Fruit fly (Drosophila melanogaster) whole organism, prepupa: ENCODE measurements around the gene FucTB.

Source experiments
- Blimp-1 ChIP-seq: fragments of 200-800 bp; sonication (Bioruptor generic); optimal IDR thresholded peaks from 3 replicates; lab custom pipeline; 2017; ENCODE audit warnings: missing biosample characterization, missing genetic modification characterization, mild to moderate bottlenecking, moderate library complexity, missing genetic modification reagents
- CG11294 ChIP-seq: fragments of 200-800 bp; sonication (Bioruptor generic); IDR thresholded peaks from 2 replicates; pipeline ENCODE4 v1.3.6; 2022; ENCODE audit warnings: missing biosample characterization, missing genetic modification characterization
- CG11762 ChIP-seq: fragments of 200-800 bp; sonication (Bioruptor generic); optimal IDR thresholded peaks from 3 replicates; lab custom pipeline; 2016; ENCODE audit warnings: missing biosample characterization, missing genetic modification characterization; ENCODE audit not compliant: insufficient read depth
- CG11902 ChIP-seq: fragments of 200-800 bp; sonication (Bioruptor generic); optimal IDR thresholded peaks from 3 replicates; lab custom pipeline; 2016; ENCODE audit warnings: missing biosample characterization, missing genetic modification characterization
- CG15336 ChIP-seq: fragments of 200-800 bp; sonication (Bioruptor generic); IDR thresholded peaks from 2 replicates; pipeline ENCODE4 v1.3.6; 2022; ENCODE audit warnings: missing biosample characterization, missing genetic modification characterization
- CG1621 ChIP-seq: fragments of 200-800 bp; sonication (Bioruptor generic); optimal IDR thresholded peaks from 3 replicates; lab custom pipeline; 2018; ENCODE audit warnings: missing biosample characterization, mild to moderate bottlenecking, missing genetic modification characterization
- CG16779 ChIP-seq: fragments of 200-800 bp; sonication (Bioruptor generic); optimal IDR thresholded peaks from 3 replicates; lab custom pipeline; 2017; ENCODE audit warnings: missing biosample characterization, mild to moderate bottlenecking, missing genetic modification characterization
- CG32006 ChIP-seq: fragments of 200-800 bp; sonication (Bioruptor generic); optimal IDR thresholded peaks from 3 replicates; lab custom pipeline; 2017; ENCODE audit warnings: missing biosample characterization, mild to moderate bottlenecking, missing genetic modification characterization
- CG34406 ChIP-seq: fragments of 200-800 bp; sonication (Bioruptor generic); optimal IDR thresholded peaks from 3 replicates; lab custom pipeline; 2016; ENCODE audit warnings: missing biosample characterization, missing genetic modification characterization
- CG3919 ChIP-seq: fragments of 200-800 bp; sonication (Bioruptor generic); optimal IDR thresholded peaks from 3 replicates; lab custom pipeline; 2016; ENCODE audit warnings: missing biosample characterization, missing genetic modification characterization
- CG4318 ChIP-seq: fragments of 200-800 bp; sonication (Bioruptor generic); optimal IDR thresholded peaks from 3 replicates; lab custom pipeline; 2017; ENCODE audit warnings: missing biosample characterization, mild to moderate bottlenecking, missing genetic modification characterization
- CG6163 ChIP-seq: fragments of 200-800 bp; sonication (Bioruptor generic); IDR thresholded peaks from 3 replicates; pipeline ENCODE4 v1.3.6; 2022; ENCODE audit warnings: missing biosample characterization, missing genetic modification characterization
- CG6276 ChIP-seq: fragments of 200-800 bp; sonication (Bioruptor generic); optimal IDR thresholded peaks from 2 replicates; lab custom pipeline; 2017; ENCODE audit warnings: missing biosample characterization, mild to moderate bottlenecking, missing genetic modification characterization
- CG6792 ChIP-seq: fragments of 200-800 bp; sonication (Bioruptor generic); optimal IDR thresholded peaks from 3 replicates; lab custom pipeline; 2016; ENCODE audit warnings: missing biosample characterization, missing genetic modification characterization
- CG7368 ChIP-seq: fragments of 200-800 bp; sonication (Bioruptor generic); optimal IDR thresholded peaks from 3 replicates; lab custom pipeline; 2016; ENCODE audit warnings: missing biosample characterization, missing genetic modification characterization
- CG8119 ChIP-seq: fragments of 200-800 bp; sonication (Bioruptor generic); IDR thresholded peaks from 3 replicates; pipeline ENCODE4 v1.3.6; 2022; ENCODE audit warnings: missing biosample characterization, missing genetic modification characterization
- CG8319 ChIP-seq: fragments of 200-800 bp; sonication (Bioruptor generic); optimal IDR thresholded peaks from 3 replicates; lab custom pipeline; 2016; ENCODE audit warnings: missing biosample characterization, missing genetic modification characterization
- CG8632 ChIP-seq: fragments of 200-800 bp; sonication (Bioruptor generic); optimal IDR thresholded peaks from 3 replicates; lab custom pipeline; 2016; ENCODE audit warnings: missing biosample characterization, missing genetic modification characterization
- CG9139 ChIP-seq: fragments of 200-800 bp; sonication (Bioruptor generic); optimal IDR thresholded peaks from 3 replicates; lab custom pipeline; 2017; ENCODE audit warnings: missing biosample characterization, mild to moderate bottlenecking, missing genetic modification characterization
- Eip78C ChIP-seq: fragments of 200-800 bp; sonication (Bioruptor generic); peaks from one replicate; lab custom pipeline; 2016; ENCODE audit warnings: missing biosample characterization, missing genetic modification characterization
- Eip93F ChIP-seq: fragments of 200-800 bp; sonication (Bioruptor generic); optimal IDR thresholded peaks from 2 replicates; lab custom pipeline; 2016; ENCODE audit warnings: missing biosample characterization, mild to moderate bottlenecking, missing genetic modification characterization
- Ets21C ChIP-seq: fragments of 200-800 bp; sonication (Bioruptor generic); optimal IDR thresholded peaks from 3 replicates; lab custom pipeline; 2016; ENCODE audit warnings: missing biosample characterization, missing genetic modification characterization
- Ets96B ChIP-seq: fragments of 200-800 bp; optimal IDR thresholded peaks from 2 replicates; lab custom pipeline; 2019; ENCODE audit warnings: missing biosample characterization, mild to moderate bottlenecking, missing genetic modification characterization, moderate library complexity
- Gug ChIP-seq: fragments of 200-800 bp; sonication (Bioruptor generic); IDR thresholded peaks from 2 replicates; pipeline ENCODE4 v1.3.6; 2022; ENCODE audit warnings: missing biosample characterization, missing genetic modification characterization
- Hr38 ChIP-seq: sonication (Bioruptor generic); optimal IDR thresholded peaks from 2 replicates; lab custom pipeline; 2016; ENCODE audit warnings: missing biosample characterization, missing genetic modification characterization
- Hr4 ChIP-seq: fragments of 200-800 bp; sonication (Bioruptor generic); optimal IDR thresholded peaks from 3 replicates; lab custom pipeline; 2016; ENCODE audit warnings: missing biosample characterization, missing genetic modification characterization
- Lpt ChIP-seq: fragments of 200-800 bp; sonication (Bioruptor generic); optimal IDR thresholded peaks from 3 replicates; lab custom pipeline; 2016; ENCODE audit warnings: missing biosample characterization, missing genetic modification characterization
- Smox ChIP-seq: fragments of 200-800 bp; sonication (Bioruptor generic); optimal IDR thresholded peaks from 3 replicates; lab custom pipeline; 2016; ENCODE audit warnings: missing biosample characterization, missing genetic modification characterization
- Sox14 ChIP-seq: fragments of 200-800 bp; sonication (Bioruptor generic); optimal IDR thresholded peaks from 3 replicates; lab custom pipeline; 2016; ENCODE audit warnings: missing biosample characterization, missing genetic modification characterization
- Sox15 ChIP-seq: fragments of 200-800 bp; sonication (Bioruptor generic); optimal IDR thresholded peaks from 3 replicates; lab custom pipeline; 2016; ENCODE audit warnings: missing biosample characterization, missing genetic modification characterization
- achi ChIP-seq: fragments of 200-800 bp; sonication (Bioruptor generic); optimal IDR thresholded peaks from 3 replicates; lab custom pipeline; 2016; ENCODE audit warnings: missing biosample characterization, missing genetic modification characterization
- acj6 ChIP-seq: fragments of 200-800 bp; sonication (Bioruptor generic); optimal IDR thresholded peaks from 3 replicates; lab custom pipeline; 2016; ENCODE audit warnings: missing biosample characterization, missing genetic modification characterization
- cyc ChIP-seq: fragments of 200-800 bp; sonication (Bioruptor generic); optimal IDR thresholded peaks from 3 replicates; lab custom pipeline; 2016; ENCODE audit warnings: missing biosample characterization, missing genetic modification characterization
- dac ChIP-seq: fragments of 200-800 bp; sonication (Bioruptor generic); optimal IDR thresholded peaks from 2 replicates; lab custom pipeline; 2017; ENCODE audit warnings: missing biosample characterization, mild to moderate bottlenecking, missing genetic modification characterization
- dsx ChIP-seq: fragments of 200-800 bp; optimal IDR thresholded peaks from 3 replicates; lab custom pipeline; 2019; ENCODE audit warnings: missing biosample characterization, mild to moderate bottlenecking, missing genetic modification characterization, moderate library complexity; ENCODE audit not compliant: poor library complexity, severe bottlenecking
- fd59A ChIP-seq: fragments of 200-800 bp; sonication (Bioruptor generic); optimal IDR thresholded peaks from 2 replicates; lab custom pipeline; 2017; ENCODE audit warnings: missing biosample characterization, mild to moderate bottlenecking, missing genetic modification characterization, missing genetic modification reagents
- fd85E ChIP-seq: fragments of 200-800 bp; sonication (Bioruptor generic); optimal IDR thresholded peaks from 3 replicates; lab custom pipeline; 2016; ENCODE audit warnings: missing biosample characterization, missing genetic modification characterization
- fkh ChIP-seq: fragments of 200-800 bp; sonication (Bioruptor generic); optimal IDR thresholded peaks from 3 replicates; lab custom pipeline; 2017; ENCODE audit warnings: missing biosample characterization, mild to moderate bottlenecking, missing genetic modification characterization, moderate library complexity
- net ChIP-seq: fragments of 200-800 bp; sonication (Bioruptor generic); optimal IDR thresholded peaks from 3 replicates; lab custom pipeline; 2016; ENCODE audit warnings: missing biosample characterization, missing genetic modification characterization
- pdm3 ChIP-seq: fragments of 200-800 bp; sonication (Bioruptor generic); optimal IDR thresholded peaks from 3 replicates; lab custom pipeline; 2016; ENCODE audit warnings: missing biosample characterization, missing genetic modification characterization
- salr ChIP-seq, 2 experiments: fragments of 200-800 bp; sonication (Bioruptor generic); optimal IDR thresholded peaks; 3 replicates each; lab custom pipeline; 2016 to 2018; ENCODE audit warnings: missing biosample characterization in 2 of 2, missing genetic modification characterization in 2 of 2, mild to moderate bottlenecking in 1 of 2
- spab ChIP-seq: fragments of 200-800 bp; sonication (Bioruptor generic); optimal IDR thresholded peaks from 2 replicates; lab custom pipeline; 2017; ENCODE audit warnings: missing biosample characterization, mild to moderate bottlenecking, missing genetic modification characterization, missing genetic modification reagents
- ss ChIP-seq, 2 experiments: fragments of 200-800 bp; sonication (Bioruptor generic); optimal IDR thresholded peaks; 2 replicates in 1 of 2; 3 replicates in 1 of 2; lab custom pipeline; 2017 to 2018; ENCODE audit warnings: mild to moderate bottlenecking in 2 of 2, missing biosample characterization in 2 of 2, missing genetic modification characterization in 2 of 2, moderate library complexity in 1 of 2
- svp ChIP-seq: fragments of 200-800 bp; sonication (Bioruptor generic); peaks from one replicate; lab custom pipeline; 2016; ENCODE audit warnings: missing biosample characterization, missing genetic modification characterization
- vri ChIP-seq: fragments of 200-800 bp; sonication (Bioruptor generic); optimal IDR thresholded peaks from 3 replicates; lab custom pipeline; 2016; ENCODE audit warnings: missing biosample characterization, mild to moderate bottlenecking, missing genetic modification characterization

Gene FucTB

dm6 chr2L:9448322-9449256 is 17.7 kb upstream of the FucTB start (continued):
- TF ChIP-seq Blimp-1 (GFP tag; lab: Kevin White, UChicago): no peak
- TF ChIP-seq dsx (GFP tag; lab: Kevin White, UChicago): no peak
- TF ChIP-seq Sox14 (GFP tag; lab: Kevin White, UChicago): no peak
- no peak for TF ChIP-seq CG15336 (GFP tag; lab: Robert Waterston, UW)
- TF ChIP-seq svp (GFP tag; lab: Kevin White, UChicago): no peak
- peak; percentile 43 for TF ChIP-seq CG32006
- peak; percentile 51 for TF ChIP-seq Eip78C (GFP tag; lab: Kevin White, UChicago)
- no peak for TF ChIP-seq Hr38 (GFP tag; lab: Kevin White, UChicago)
- no peak for TF ChIP-seq CG3919 (GFP tag; lab: Kevin White, UChicago)
- TF ChIP-seq CG6276 (GFP tag; lab: Kevin White, UChicago): no peak
- no peak for TF ChIP-seq CG11762 (GFP tag; lab: Kevin White, UChicago)
- TF ChIP-seq dac (GFP tag; lab: Kevin White, UChicago): no peak
- peak; percentile 15 for TF ChIP-seq CG4318 (GFP tag; lab: Kevin White, UChicago)
- peak; percentile 9 for TF ChIP-seq acj6 (GFP tag; lab: Kevin White, UChicago)
- TF ChIP-seq CG8319 (GFP tag; lab: Kevin White, UChicago): no peak
- no peak for TF ChIP-seq CG6792 (GFP tag; lab: Kevin White, UChicago)
- TF ChIP-seq spab (GFP tag; lab: Kevin White, UChicago): no peak
- no peak for TF ChIP-seq ss (GFP tag; optimal IDR thresholded peaks at IDR 0.05; lab: Kevin White, UChicago)

- TF ChIP-seq cyc (GFP tag; lab: Kevin White, UChicago) (peak; percentile 32), CG11902 (GFP tag; lab: Kevin White, UChicago) (no peak), vri (GFP tag; lab: Kevin White, UChicago) (no peak), Ets96B (tag; lab: Kevin White, UChicago) (peak; percentile 68), CG16779 (tag; lab: Kevin White, UChicago) (no peak), Gug (GFP tag; lab: Robert Waterston, UW) (peak; percentile 66; the same call in 1 of the 2 replicates), Blimp-1 (GFP tag; lab: Kevin White, UChicago) (no peak), Sox14 (GFP tag; lab: Kevin White, UChicago) (peak; percentile 51), CG4318 (GFP tag; lab: Kevin White, UChicago) (peak; percentile 48), CG34406 (GFP tag; lab: Kevin White, UChicago) (peak; percentile 62), CG11762 (GFP tag; lab: Kevin White, UChicago) (peak; percentile 28), CG8632 (GFP tag; lab: Kevin White, UChicago) (peak; percentile 48), achi (GFP tag; lab: Kevin White, UChicago) (peak; percentile 71), CG8119 (GFP tag; lab: Robert Waterston, UW) (peak; percentile 73), fd59A (peak; percentile 36), CG1621 (peak; percentile 19), Eip93F (GFP tag; lab: Kevin White, UChicago) (no peak), Smox (GFP tag; lab: Kevin White, UChicago) (peak; percentile 48), CG32006 (peak; percentile 72), acj6 (GFP tag; lab: Kevin White, UChicago) (peak; percentile 70), CG6276 (GFP tag; lab: Kevin White, UChicago) (peak; percentile 52), salr (GFP tag; optimal IDR thresholded peaks at IDR 0.05; lab: Kevin White, UChicago) (peak in 1 of 2 experiments; percentile 69), pdm3 (GFP tag; lab: Kevin White, UChicago) (peak; percentile 71), Lpt (peak; percentile 47), CG11294 (GFP tag; lab: Robert Waterston, UW) (peak; percentile 35; the same call in 1 of the 2 replicates), spab (GFP tag; lab: Kevin White, UChicago) (peak; percentile 50), net (GFP tag; lab: Kevin White, UChicago) (peak; percentile 54), fd85E (GFP tag; lab: Kevin White, UChicago) (no peak), dsx (GFP tag; lab: Kevin White, UChicago) (peak; percentile 54), Ets21C (peak; percentile 20), Sox15 (peak; percentile 38), svp (GFP tag; lab: Kevin White, UChicago) (peak; percentile 70), CG7368 (GFP tag; lab: Kevin White, UChicago) (peak; percentile 23), CG15336 (GFP tag; lab: Robert Waterston, UW) (peak; percentile 78), fkh (no peak), CG9139 (GFP tag; lab: Kevin White, UChicago) (no peak), CG6163 (peak; percentile 76), Hr4 (peak; percentile 59), dac (GFP tag; lab: Kevin White, UChicago) (peak; percentile 3), CG8319 (GFP tag; lab: Kevin White, UChicago) (peak; percentile 13)
These were observed 17.0 kb upstream of the FucTB start for dm6 chr2L:9447816-9448215.
